Fruit fly (Drosophila melanogaster): ENCODE results near the gene ine.
A peak's percentile ranks its signal among the peaks of the same experiment; 100 is the strongest.

ine gene

DNA sequence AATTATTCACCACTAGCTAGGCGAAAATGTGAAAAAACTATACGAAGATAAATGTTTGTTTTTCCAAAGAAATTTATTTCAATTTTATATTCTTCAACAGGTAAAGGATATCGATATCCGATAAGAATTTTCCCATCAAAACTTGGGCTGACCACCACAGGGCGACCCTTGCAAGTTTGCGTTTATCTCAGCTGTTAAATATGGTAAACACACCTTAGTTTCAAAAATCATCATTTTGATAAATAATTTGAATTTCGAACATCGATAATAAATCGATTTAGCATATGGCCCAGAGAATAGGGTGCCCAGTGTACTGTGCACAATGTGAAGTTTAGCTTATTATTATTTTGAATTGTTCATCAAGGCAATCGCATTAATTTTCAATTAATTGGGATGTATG lies 13.5 kb downstream of the ine start, which contains the start of the genes CG15443 and Paris (continued):
- no peak for TF ChIP-seq D (optimal IDR thresholded peaks at IDR 0.05)
- TF ChIP-seq D (GFP tag; optimal IDR thresholded peaks at IDR 0.05) = no peak
- no peak for TF ChIP-seq Hey (tag; optimal IDR thresholded peaks at IDR 0.05)
- TF ChIP-seq chm (GFP tag; IDR thresholded peaks at IDR 0.05) = no peak
- TF ChIP-seq CG6175 (GFP tag; IDR thresholded peaks at IDR 0.05) = no peak
- TF ChIP-seq Dp (GFP tag; optimal IDR thresholded peaks at IDR 0.05) = peak; percentile 77
- no peak for TF ChIP-seq Dek (tag; optimal IDR thresholded peaks at IDR 0.05)
- peak; percentile 20 for TF ChIP-seq HHEX (GFP tag; optimal IDR thresholded peaks at IDR 0.05)
- TF ChIP-seq ab (GFP tag; optimal IDR thresholded peaks at IDR 0.05) = no peak
- TF ChIP-seq CG16863 (GFP tag; optimal IDR thresholded peaks at IDR 0.05) = no peak
- TF ChIP-seq nerfin-2 (GFP tag; IDR thresholded peaks at IDR 0.05; ENCODE audit: partially characterized antibody) = peak; percentile 90
- peak; percentile 68; the same call in 2 of the 3 replicates for TF ChIP-seq knrl (GFP tag; IDR thresholded peaks at IDR 0.05; ENCODE audit: partially characterized antibody)
- no peak for TF ChIP-seq CG14050 (GFP tag; IDR thresholded peaks at IDR 0.05)
- TF ChIP-seq Hsf (GFP tag; optimal IDR thresholded peaks at IDR 0.05) = no peak
- no peak for TF ChIP-seq gem (tag; optimal IDR thresholded peaks at IDR 0.05)
- no peak for TF ChIP-seq hkb (optimal IDR thresholded peaks at IDR 0.05)
- no peak for TF ChIP-seq hkb (GFP tag; IDR thresholded peaks at IDR 0.05)
- no peak for TF ChIP-seq Dfd (GFP tag; optimal IDR thresholded peaks at IDR 0.05)
- no peak for TF ChIP-seq CG33213 (GFP tag; optimal IDR thresholded peaks at IDR 0.05)
- no peak for TF ChIP-seq Oaz (GFP tag; IDR thresholded peaks at IDR 0.05)
- TF ChIP-seq CG7963 (GFP tag; IDR thresholded peaks at IDR 0.05; ENCODE audit: partially characterized antibody) = peak; percentile 90
- no peak for TF ChIP-seq hth (optimal IDR thresholded peaks at IDR 0.05)
- TF ChIP-seq vnd (GFP tag; IDR thresholded peaks at IDR 0.05; ENCODE audit: partially characterized antibody) = peak; percentile 90
- peak; percentile 7 for TF ChIP-seq CG18262 (tag; optimal IDR thresholded peaks at IDR 0.05)
- TF ChIP-seq org-1 (GFP tag; optimal IDR thresholded peaks at IDR 0.05) = no peak
- TF ChIP-seq CG12659 (GFP tag; optimal IDR thresholded peaks at IDR 0.05) = peak; percentile 46
- no peak for TF ChIP-seq gt (GFP tag; IDR thresholded peaks at IDR 0.05)
- no peak for TF ChIP-seq ase (GFP tag; IDR thresholded peaks at IDR 0.05)
- no peak for TF ChIP-seq Spps (tag; optimal IDR thresholded peaks at IDR 0.05)
- no peak for TF ChIP-seq CG8765 (GFP tag; IDR thresholded peaks at IDR 0.05)
- TF ChIP-seq cato (GFP tag; optimal IDR thresholded peaks at IDR 0.05; ENCODE audit: borderline replicate concordance) = no peak
- 0 out of 2 replicates have a peak, but pooled peaks have one; percentile 31 for TF ChIP-seq onecut (GFP tag; IDR thresholded peaks at IDR 0.05)
- TF ChIP-seq inv (GFP tag; IDR thresholded peaks at IDR 0.05; ENCODE audit: partially characterized antibody) = peak; percentile 73
- no peak for TF ChIP-seq toy (GFP tag; IDR thresholded peaks at IDR 0.05)
- TF ChIP-seq zen2 (GFP tag; IDR thresholded peaks at IDR 0.05; ENCODE audit: partially characterized antibody) = peak; percentile 75; the same call in 2 of the 3 replicates
- TF ChIP-seq MBD-R2 (GFP tag; IDR thresholded peaks at IDR 0.05) = peak; percentile 69
- no peak for TF ChIP-seq tio (GFP tag; optimal IDR thresholded peaks at IDR 0.05)
- no peak for TF ChIP-seq Poxn (GFP tag; IDR thresholded peaks at IDR 0.05)
- peak; percentile 42 for TF ChIP-seq BEAF-32 (GFP tag; optimal IDR thresholded peaks at IDR 0.05)
- TF ChIP-seq CG12155 (GFP tag; optimal IDR thresholded peaks at IDR 0.05) = no peak
- no peak for TF ChIP-seq eyg (GFP tag; optimal IDR thresholded peaks at IDR 0.05)
- no peak for TF ChIP-seq CG1792 (GFP tag; optimal IDR thresholded peaks at IDR 0.05)
- TF ChIP-seq Bgb (GFP tag; IDR thresholded peaks at IDR 0.05; ENCODE audit: partially characterized antibody) = peak; percentile 86
- TF ChIP-seq Sry-δ (GFP tag; optimal IDR thresholded peaks at IDR 0.05) = peak; percentile 46
- TF ChIP-seq Atf6 (GFP tag; IDR thresholded peaks at IDR 0.05) = no peak
- TF ChIP-seq CG2202 (tag; optimal IDR thresholded peaks at IDR 0.05) = no peak
- TF ChIP-seq pzg (GFP tag; optimal IDR thresholded peaks at IDR 0.05) = peak; percentile 61
- TF ChIP-seq Mes4 (GFP tag; optimal IDR thresholded peaks at IDR 0.05) = no peak
- peak; percentile 77 for TF ChIP-seq CG30020 (tag; optimal IDR thresholded peaks at IDR 0.05)
- peak; percentile 36 for TF ChIP-seq B-H2 (GFP tag; optimal IDR thresholded peaks at IDR 0.05)
- TF ChIP-seq CG9797 (GFP tag; optimal IDR thresholded peaks at IDR 0.05) = no peak
- no peak for TF ChIP-seq ranshi (GFP tag; IDR thresholded peaks at IDR 0.05)
